Fruit fly (Drosophila melanogaster): ENCODE results near the gene CG3402.

dm6 chr3L:642146-642864 lies 10.4 kb downstream of the CG3402 start:
- TF ChIP-seq kay (GFP tag; ENCODE audit: borderline replicate concordance) (no peak), bab1 (GFP tag; optimal IDR thresholded peaks at IDR 0.05) (no peak), CG7045 (GFP tag; optimal IDR thresholded peaks at IDR 0.05) (no peak), CG1620 (GFP tag; optimal IDR thresholded peaks at IDR 0.05) (no peak), CG12768 (GFP tag; optimal IDR thresholded peaks at IDR 0.05) (no peak), Clk (GFP tag; optimal IDR thresholded peaks at IDR 0.05) (no peak), cnc (optimal IDR thresholded peaks at IDR 0.05) (no peak), CG33017 (tag; optimal IDR thresholded peaks at IDR 0.05) (no peak), CG5204 (GFP tag; optimal IDR thresholded peaks at IDR 0.05) (no peak), Crg-1 (GFP tag; optimal IDR thresholded peaks at IDR 0.05) (no peak)

Measured in whole organism, adult.